Fruit fly (Drosophila melanogaster) whole organism, embryonic: ENCODE results near the gene THG.

Source experiments
- Abd-B ChIP-seq: fragments of 200-800 bp; sonication (Bioruptor generic); optimal IDR thresholded peaks from 2 replicates; lab custom pipeline; 2018; ENCODE audit warnings: missing biosample characterization, mild to moderate bottlenecking, missing genetic modification characterization, moderate library complexity
- B-H2 ChIP-seq: fragments of 200-800 bp; sonication (Bioruptor generic); optimal IDR thresholded peaks from 2 replicates; lab custom pipeline; 2018; ENCODE audit warnings: missing biosample characterization, mild to moderate bottlenecking, missing genetic modification characterization
- CG10431 ChIP-seq: fragments of 200-800 bp; sonication (Bioruptor generic); optimal IDR thresholded peaks from 3 replicates; lab custom pipeline; 2018; ENCODE audit warnings: missing biosample characterization, mild to moderate bottlenecking, missing genetic modification characterization
- CG10565 ChIP-seq: fragments of 200-800 bp; sonication (Bioruptor generic); optimal IDR thresholded peaks from 3 replicates; lab custom pipeline; 2016; ENCODE audit warnings: missing biosample characterization, mild to moderate bottlenecking, missing genetic modification characterization
- CG11504 ChIP-seq: fragments of 200-800 bp; sonication (Bioruptor generic); optimal IDR thresholded peaks from 3 replicates; lab custom pipeline; 2019; ENCODE audit warnings: missing biosample characterization, mild to moderate bottlenecking, missing genetic modification characterization, moderate library complexity
- CG11560 ChIP-seq: fragments of 200-800 bp; sonication (Bioruptor generic); IDR thresholded peaks from 3 replicates; pipeline ENCODE4 v1.3.6; 2022; ENCODE audit warnings: missing biosample characterization, missing genetic modification characterization
- CG12236 ChIP-seq: fragments of 200-800 bp; sonication (Bioruptor generic); optimal IDR thresholded peaks from 2 replicates; lab custom pipeline; 2016; ENCODE audit warnings: missing biosample characterization, missing genetic modification characterization
- CG12744 ChIP-seq: fragments of 200-800 bp; sonication (Bioruptor generic); optimal IDR thresholded peaks from 2 replicates; lab custom pipeline; 2016; ENCODE audit warnings: missing biosample characterization, missing genetic modification characterization
- CG14050 ChIP-seq: fragments of 200-800 bp; sonication (Bioruptor generic); IDR thresholded peaks from 3 replicates; pipeline ENCODE4 v1.3.6; 2022; ENCODE audit warnings: missing biosample characterization, missing genetic modification characterization
- CG17328 ChIP-seq: fragments of 200-800 bp; sonication (Bioruptor generic); IDR thresholded peaks from 2 replicates; pipeline ENCODE4 v1.3.6; 2022; ENCODE audit warnings: missing biosample characterization, missing genetic modification characterization
- CG17361 ChIP-seq: fragments of 200-800 bp; sonication (Bioruptor generic); IDR thresholded peaks from 3 replicates; pipeline ENCODE4 v1.3.6; 2022; ENCODE audit warnings: missing biosample characterization, missing genetic modification characterization
- CG17385 ChIP-seq: fragments of 200-800 bp; sonication (Bioruptor generic); optimal IDR thresholded peaks from 3 replicates; lab custom pipeline; 2018; ENCODE audit warnings: missing biosample characterization, mild to moderate bottlenecking, missing genetic modification characterization
- CG2116 ChIP-seq: fragments of 200-800 bp; sonication (Bioruptor generic); optimal IDR thresholded peaks from 3 replicates; lab custom pipeline; 2018; ENCODE audit warnings: missing biosample characterization, mild to moderate bottlenecking, missing genetic modification characterization
- CG2120 ChIP-seq: fragments of 200-800 bp; sonication (Bioruptor generic); optimal IDR thresholded peaks from 3 replicates; lab custom pipeline; 2016; ENCODE audit warnings: missing biosample characterization, missing genetic modification characterization
- CG33557 ChIP-seq: fragments of 200-800 bp; sonication (Bioruptor generic); optimal IDR thresholded peaks from 2 replicates; lab custom pipeline; 2019; ENCODE audit warnings: missing biosample characterization, mild to moderate bottlenecking, missing genetic modification characterization, moderate library complexity
- CG6689 ChIP-seq: fragments of 200-800 bp; sonication (Bioruptor generic); IDR thresholded peaks from 2 replicates; pipeline ENCODE4 v1.3.6; 2022; ENCODE audit warnings: missing biosample characterization, missing genetic modification characterization
- CG6791 ChIP-seq: fragments of 200-800 bp; sonication (Bioruptor generic); IDR thresholded peaks from 3 replicates; pipeline ENCODE4 v1.3.6; 2022; ENCODE audit warnings: missing biosample characterization, missing genetic modification characterization; ENCODE audit not compliant: partially characterized antibody
- CG7271 ChIP-seq: fragments of 200-800 bp; sonication (Bioruptor generic); optimal IDR thresholded peaks from 2 replicates; lab custom pipeline; 2018; ENCODE audit warnings: missing biosample characterization, mild to moderate bottlenecking, missing genetic modification characterization, moderate library complexity
- CG7786 ChIP-seq: fragments of 200-800 bp; sonication (Bioruptor generic); optimal IDR thresholded peaks from 2 replicates; lab custom pipeline; 2016; ENCODE audit warnings: missing biosample characterization, missing genetic modification characterization
- CG7987 ChIP-seq: fragments of 200-800 bp; sonication (Bioruptor generic); optimal IDR thresholded peaks from 2 replicates; lab custom pipeline; 2018; ENCODE audit warnings: missing biosample characterization, mild to moderate bottlenecking, missing genetic modification characterization, moderate library complexity
- CG9727 ChIP-seq: fragments of 200-800 bp; sonication (Bioruptor generic); optimal IDR thresholded peaks from 3 replicates; lab custom pipeline; 2017; ENCODE audit warnings: missing biosample characterization, mild to moderate bottlenecking, missing genetic modification characterization
- CG9932 ChIP-seq: fragments of 200-800 bp; sonication (Bioruptor generic); IDR thresholded peaks from 2 replicates; pipeline ENCODE4 v1.3.6; 2022; ENCODE audit warnings: missing biosample characterization, missing genetic modification characterization
- CHES-1-like ChIP-seq: fragments of 200-800 bp; sonication (Bioruptor generic); optimal IDR thresholded peaks from 2 replicates; lab custom pipeline; 2016; ENCODE audit warnings: missing biosample characterization, missing genetic modification characterization
- Elba2 ChIP-seq: fragments of 200-800 bp; sonication (Bioruptor generic); optimal IDR thresholded peaks from 3 replicates; lab custom pipeline; 2016; ENCODE audit warnings: missing biosample characterization, missing genetic modification characterization
- Hand ChIP-seq: fragments of 200-800 bp; sonication (Bioruptor generic); optimal IDR thresholded peaks from 2 replicates; lab custom pipeline; 2017; ENCODE audit warnings: mild to moderate bottlenecking, missing biosample characterization, missing genetic modification reagents, missing genetic modification characterization
- Hr3 ChIP-seq: fragments of 200-800 bp; sonication (Bioruptor generic); optimal IDR thresholded peaks from 3 replicates; lab custom pipeline; 2016; ENCODE audit warnings: missing biosample characterization, missing genetic modification characterization
- NFAT ChIP-seq: fragments of 200-800 bp; sonication (Bioruptor generic); IDR thresholded peaks from 2 replicates; pipeline ENCODE4 v1.3.6; 2022; ENCODE audit warnings: missing biosample characterization, missing genetic modification characterization
- Neu2 ChIP-seq: fragments of 200-800 bp; sonication (Bioruptor generic); optimal IDR thresholded peaks from 3 replicates; lab custom pipeline; 2016; ENCODE audit warnings: missing biosample characterization, missing genetic modification characterization, borderline replicate concordance
- Nf-YC ChIP-seq: fragments of 200-800 bp; optimal IDR thresholded peaks from 3 replicates; lab custom pipeline; 2019; ENCODE audit warnings: missing biosample characterization, mild to moderate bottlenecking, missing genetic modification characterization, moderate library complexity
- Optix ChIP-seq: fragments of 200-800 bp; sonication (Bioruptor generic); IDR thresholded peaks from 3 replicates; pipeline ENCODE4 v1.3.6; 2022; ENCODE audit warnings: missing biosample characterization, missing genetic modification characterization
- Sry-β ChIP-seq: fragments of 200-800 bp; sonication (Bioruptor generic); optimal IDR thresholded peaks from 2 replicates; lab custom pipeline; 2018; ENCODE audit warnings: missing biosample characterization, mild to moderate bottlenecking, missing genetic modification characterization, moderate library complexity
- TFAM ChIP-seq: fragments of 200-800 bp; sonication (Bioruptor generic); optimal IDR thresholded peaks from 2 replicates; lab custom pipeline; 2017; ENCODE audit warnings: missing biosample characterization, missing genetic modification characterization, inconsistent platforms
- Taf1 ChIP-seq: fragments of 200-800 bp; sonication (Bioruptor generic); IDR thresholded peaks from 2 replicates; pipeline ENCODE4 v1.3.6; 2022; ENCODE audit warnings: missing biosample characterization, missing genetic modification characterization
- bbx ChIP-seq: fragments of 200-800 bp; sonication (Bioruptor generic); IDR thresholded peaks from 2 replicates; pipeline ENCODE4 v1.3.6; 2022; ENCODE audit warnings: missing biosample characterization, missing genetic modification characterization; ENCODE audit not compliant: partially characterized antibody
- btn ChIP-seq: fragments of 200-800 bp; sonication (Bioruptor generic); optimal IDR thresholded peaks from 2 replicates; lab custom pipeline; 2016; ENCODE audit warnings: missing biosample characterization, missing genetic modification characterization
- chif ChIP-seq, 2 experiments: fragments of 200-800 bp; sonication (Bioruptor generic); optimal IDR thresholded peaks; 3 replicates each; lab custom pipeline; 2016; ENCODE audit warnings: missing biosample characterization in 2 of 2, missing genetic modification characterization in 2 of 2
- disco-r ChIP-seq: fragments of 200-800 bp; sonication (Bioruptor generic); optimal IDR thresholded peaks from 2 replicates; lab custom pipeline; 2016; ENCODE audit warnings: missing biosample characterization, missing genetic modification characterization
- eve ChIP-seq, 2 experiments: fragments of >200 bp; optimal IDR thresholded peaks; 2 replicates each; lab custom pipeline; 2017; ENCODE audit warnings: missing biosample characterization in 2 of 2, missing genetic modification characterization in 2 of 2
- gro ChIP-seq: fragments of 200-800 bp; sonication (Bioruptor generic); optimal IDR thresholded peaks from 2 replicates; lab custom pipeline; 2016; ENCODE audit warnings: missing biosample characterization, missing genetic modification characterization
- maf-S ChIP-seq: fragments of 200-800 bp; sonication (Bioruptor generic); optimal IDR thresholded peaks from 2 replicates; lab custom pipeline; 2016; ENCODE audit warnings: missing biosample characterization, missing genetic modification characterization
- peb ChIP-seq: fragments of 200-800 bp; sonication (Bioruptor generic); IDR thresholded peaks from 2 replicates; pipeline ENCODE4 v1.3.6; 2022; ENCODE audit warnings: missing biosample characterization, missing genetic modification characterization
- salm ChIP-seq: fragments of 200-800 bp; sonication (Bioruptor generic); optimal IDR thresholded peaks from 2 replicates; lab custom pipeline; 2018; ENCODE audit warnings: missing biosample characterization, mild to moderate bottlenecking, missing genetic modification characterization
- scrt ChIP-seq: fragments of 200-800 bp; sonication (Bioruptor generic); optimal IDR thresholded peaks from 2 replicates; lab custom pipeline; 2018; ENCODE audit warnings: missing biosample characterization, mild to moderate bottlenecking, missing genetic modification characterization, moderate library complexity
- seq ChIP-seq: fragments of 200-800 bp; sonication (Bioruptor generic); IDR thresholded peaks from 2 replicates; pipeline ENCODE4 v1.3.6; 2022; ENCODE audit warnings: missing biosample characterization, missing genetic modification characterization
- tgo ChIP-seq: fragments of 200-800 bp; sonication (Bioruptor generic); IDR thresholded peaks from 3 replicates; pipeline ENCODE4 v1.3.6; 2022; ENCODE audit warnings: missing biosample characterization, missing genetic modification characterization
- tin ChIP-seq: fragments of 200-800 bp; sonication (Bioruptor generic); optimal IDR thresholded peaks from 3 replicates; lab custom pipeline; 2016; ENCODE audit warnings: missing biosample characterization, missing genetic modification characterization
- trem ChIP-seq: fragments of 200-800 bp; optimal IDR thresholded peaks from 3 replicates; lab custom pipeline; 2019; ENCODE audit warnings: missing biosample characterization, mild to moderate bottlenecking, missing genetic modification characterization, moderate library complexity
- unpg ChIP-seq: fragments of 200-800 bp; sonication (Bioruptor generic); optimal IDR thresholded peaks from 3 replicates; lab custom pipeline; 2018; ENCODE audit warnings: missing biosample characterization, mild to moderate bottlenecking, missing genetic modification characterization, moderate library complexity
- wek ChIP-seq: fragments of 200-800 bp; sonication (Bioruptor generic); optimal IDR thresholded peaks from 3 replicates; lab custom pipeline; 2018; ENCODE audit warnings: missing biosample characterization, mild to moderate bottlenecking, missing genetic modification characterization, moderate library complexity
- zfh2 ChIP-seq: fragments of 200-800 bp; sonication (Bioruptor generic); optimal IDR thresholded peaks from 2 replicates; lab custom pipeline; 2016; ENCODE audit warnings: missing biosample characterization, missing genetic modification characterization

Gene THG

DNA sequence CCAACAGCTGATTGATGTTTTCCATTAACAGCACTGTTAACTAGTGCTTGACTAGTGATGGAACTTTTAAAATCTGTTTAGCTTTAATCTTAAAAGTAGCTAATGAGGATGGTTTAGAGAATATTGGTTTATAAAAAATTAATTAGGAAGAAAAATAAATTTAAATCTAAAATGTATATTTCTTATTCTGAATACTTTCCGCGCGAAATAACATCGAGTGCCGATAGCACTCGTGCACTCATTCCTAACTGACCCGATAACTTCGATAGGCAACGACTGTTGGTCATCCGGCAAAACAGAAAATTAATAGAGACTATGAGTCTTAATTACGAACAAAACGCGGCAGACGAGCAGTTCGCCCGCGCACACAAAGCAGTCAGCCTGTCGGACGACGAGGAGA is at the start of gene THG, which contains the start of gene Rnmt (continued):
- TF ChIP-seq Nf-YC (tag; lab: Kevin White, UChicago) (peak; percentile 75), bbx (peak; percentile 81), Sry-β (GFP tag; lab: Kevin White, UChicago) (peak; percentile 47), CG11504 (tag; lab: Kevin White, UChicago) (peak; percentile 83), NFAT (peak; percentile 84), CG7786 (GFP tag; lab: Kevin White, UChicago) (peak; percentile 50), B-H2 (peak; percentile 90), wek (no peak), gro (peak; percentile 67), CG7271 (tag; lab: Kevin White, UChicago) (peak; percentile 71), disco-r (GFP tag; lab: Kevin White, UChicago) (peak; percentile 13), Abd-B (GFP tag; lab: Kevin White, UChicago) (peak; percentile 54), CG6791 (GFP tag; lab: Robert Waterston, UW) (peak; percentile 82), scrt (GFP tag; lab: Kevin White, UChicago) (peak; percentile 48), trem (tag; lab: Kevin White, UChicago) (peak; percentile 85), chif (GFP tag; optimal IDR thresholded peaks at IDR 0.05; lab: Kevin White, UChicago) (peak; percentile 62 to 69), CG17385 (GFP tag; lab: Kevin White, UChicago) (peak; percentile 77), btn (GFP tag; lab: Kevin White, UChicago) (no peak), tin (GFP tag; lab: Kevin White, UChicago) (peak; percentile 86), CG2120 (GFP tag; lab: Kevin White, UChicago) (peak; percentile 90), Taf1 (GFP tag; lab: Robert Waterston, UW) (peak; percentile 48; the same call in 1 of the 2 replicates), zfh2 (GFP tag; lab: Kevin White, UChicago) (peak; percentile 65), CG10565 (GFP tag; lab: Kevin White, UChicago) (no peak), CG14050 (GFP tag; lab: Robert Waterston, UW) (peak; percentile 53; the same call in 2 of the 3 replicates), tgo (GFP tag; lab: Robert Waterston, UW) (peak; percentile 85), CG17361 (GFP tag; lab: Robert Waterston, UW) (peak; percentile 78), salm (tag; lab: Kevin White, UChicago) (peak; percentile 51), CG2116 (GFP tag; lab: Kevin White, UChicago) (peak; percentile 84), Optix (GFP tag; lab: Robert Waterston, UW) (peak; percentile 77), CG9932 (GFP tag; lab: Robert Waterston, UW) (peak; percentile 94), Hand (GFP tag; lab: Kevin White, UChicago) (peak; percentile 32), seq (GFP tag; lab: Robert Waterston, UW) (peak; percentile 49; the same call in 1 of the 2 replicates), peb (GFP tag; lab: Robert Waterston, UW) (peak; percentile 62), eve (GFP tag; optimal IDR thresholded peaks at IDR 0.05; lab: Kevin White, UChicago) (no peak), CG6689 (GFP tag; lab: Robert Waterston, UW) (peak; percentile 89), CG12236 (no peak), CG12744 (peak; percentile 58), CHES-1-like (GFP tag; lab: Kevin White, UChicago) (peak; percentile 59), maf-S (GFP tag; lab: Kevin White, UChicago) (peak; percentile 43), unpg (GFP tag; lab: Kevin White, UChicago) (peak; percentile 88), CG11560 (tag; lab: Robert Waterston, UW) (peak; percentile 51; the same call in 1 of the 3 replicates), CG33557 (GFP tag; lab: Kevin White, UChicago) (peak; percentile 81), CG9727 (GFP tag; lab: Kevin White, UChicago) (peak; percentile 77), CG10431 (GFP tag; lab: Kevin White, UChicago) (peak; percentile 7), Neu2 (no peak), CG17328 (peak; percentile 86), Elba2 (GFP tag; lab: Kevin White, UChicago) (peak; percentile 39), TFAM (no peak), Hr3 (GFP tag; lab: Kevin White, UChicago) (peak; percentile 96), CG7987 (GFP tag; lab: Kevin White, UChicago) (no peak)
